Fruit fly (Drosophila melanogaster): ENCODE measurements around the gene CG10208.

DNA sequence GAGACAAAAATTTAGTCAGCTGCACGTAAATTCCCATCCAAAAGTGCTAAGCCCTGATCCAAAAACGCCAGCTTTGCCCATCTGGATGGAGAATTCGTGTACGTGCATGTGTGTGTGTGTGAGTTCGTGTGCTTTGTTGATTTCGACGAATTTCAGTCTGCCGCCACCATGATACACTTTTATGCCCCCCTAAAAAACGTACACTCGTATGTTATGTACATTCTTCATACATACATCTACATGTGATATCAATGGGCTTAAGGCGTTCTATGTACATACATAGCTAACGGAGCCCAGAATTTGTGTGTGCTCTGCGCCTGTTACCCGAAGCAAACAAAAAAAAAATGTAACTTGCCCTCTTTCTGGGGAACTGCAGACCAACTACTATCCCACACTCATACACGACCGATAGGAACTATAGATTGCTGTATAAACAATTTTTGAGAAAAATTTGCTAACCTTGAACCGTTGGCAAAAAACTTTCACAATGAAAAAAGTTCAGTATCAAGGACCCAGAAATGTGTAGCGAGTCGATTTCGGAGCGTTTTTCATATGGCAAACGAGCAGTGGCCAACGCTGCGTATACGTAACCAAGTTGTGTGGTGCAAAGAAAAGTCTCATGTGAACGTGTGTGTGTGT is 48.1 kb downstream of the CG10208 start:
- TF ChIP-seq Myc (optimal IDR thresholded peaks at IDR 0.05) (no peak), ttk (optimal IDR thresholded peaks at IDR 0.05) (no peak), insv (optimal IDR thresholded peaks at IDR 0.05) (no peak), psq (optimal IDR thresholded peaks at IDR 0.05) (no peak), Sin3A (optimal IDR thresholded peaks at IDR 0.05) (no peak)
